Worm (Caenorhabditis elegans) whole organism, young adult: ENCODE results near the gene nlp-32.

Experiments
- B0261.1 ChIP-seq: sonication (generic microtip); optimal IDR thresholded peaks from 2 replicates; lab custom pipeline; 2016; ENCODE audit warnings: mild to moderate bottlenecking, missing genetic modification characterization, moderate library complexity, missing compliant biosample characterization
- C17E4.6 ChIP-seq: fragments of 200-800 bp; sonication (Bioruptor generic); IDR thresholded peaks from 2 replicates; pipeline ENCODE4 v1.3.6; 2022; ENCODE audit warnings: missing genetic modification reagents, missing genetic modification characterization, missing compliant biosample characterization
- F10E7.11 ChIP-seq: sonication (generic microtip); optimal IDR thresholded peaks from 2 replicates; lab custom pipeline; 2017; ENCODE audit warnings: mild to moderate bottlenecking, missing genetic modification characterization, moderate library complexity, missing compliant biosample characterization
- F22D6.2 ChIP-seq: sonication (generic microtip); optimal IDR thresholded peaks from 2 replicates; lab custom pipeline; 2016; ENCODE audit warnings: mild to moderate bottlenecking, missing genetic modification characterization, missing compliant biosample characterization
- F49E8.2 ChIP-seq: sonication (generic microtip); optimal IDR thresholded peaks from 3 replicates; lab custom pipeline; 2017; ENCODE audit warnings: missing genetic modification characterization, mild to moderate bottlenecking, missing compliant biosample characterization, antibody characterized with exemption, moderate library complexity; ENCODE audit not compliant: insufficient read depth
- F57A8.1 ChIP-seq: fragments of 200-800 bp; sonication (Bioruptor generic); optimal IDR thresholded peaks from 2 replicates; lab custom pipeline; 2018; ENCODE audit warnings: mild to moderate bottlenecking, missing genetic modification characterization, moderate library complexity, missing compliant biosample characterization
- F57C9.4 ChIP-seq: sonication (generic microtip); optimal IDR thresholded peaks from 2 replicates; lab custom pipeline; 2017; ENCODE audit warnings: mild to moderate bottlenecking, missing genetic modification characterization, missing compliant biosample characterization
- T26A5.8 ChIP-seq: sonication (generic microtip); optimal IDR thresholded peaks from 2 replicates; lab custom pipeline; 2016; ENCODE audit warnings: missing genetic modification characterization, missing compliant biosample characterization
- Y79H2A.3 ChIP-seq: fragments of 200-800 bp; sonication (Bioruptor generic); conservative IDR thresholded peaks from 2 replicates; pipeline ENCODE4 v1.3.6; 2022; ENCODE audit warnings: missing genetic modification reagents, missing genetic modification characterization, missing compliant biosample characterization
- ZK185.1 ChIP-seq: sonication (generic microtip); optimal IDR thresholded peaks from 2 replicates; lab custom pipeline; 2016; ENCODE audit warnings: mild to moderate bottlenecking, missing genetic modification characterization, missing compliant biosample characterization; ENCODE audit not compliant: poor library complexity, severe bottlenecking
- athp-1 ChIP-seq: sonication (generic microtip); optimal IDR thresholded peaks from 2 replicates; lab custom pipeline; 2017; ENCODE audit warnings: mild to moderate bottlenecking, missing genetic modification characterization, missing compliant biosample characterization
- attf-5 ChIP-seq: fragments of 200-800 bp; sonication (Bioruptor generic); optimal IDR thresholded peaks from 2 replicates; lab custom pipeline; 2018; ENCODE audit warnings: mild to moderate bottlenecking, missing genetic modification characterization, missing compliant biosample characterization
- attf-6 ChIP-seq: fragments of 200-800 bp; sonication (Bioruptor generic); IDR thresholded peaks from 2 replicates; pipeline ENCODE4 v1.3.6; 2022; ENCODE audit warnings: missing genetic modification reagents, missing genetic modification characterization, missing compliant biosample characterization
- cebp-2 ChIP-seq: fragments of 200-800 bp; sonication (Bioruptor generic); IDR thresholded peaks from 2 replicates; pipeline ENCODE4 v1.3.6; 2022; ENCODE audit warnings: missing genetic modification characterization, missing compliant biosample characterization
- ceh-100 ChIP-seq: fragments of 200-800 bp; sonication (Bioruptor generic); IDR thresholded peaks from 2 replicates; pipeline ENCODE4 v1.3.6; 2022; ENCODE audit warnings: missing genetic modification reagents, missing genetic modification characterization, missing compliant biosample characterization
- ceh-40 ChIP-seq: fragments of 200-800 bp; sonication (Bioruptor generic); IDR thresholded peaks from 2 replicates; pipeline ENCODE4 v1.3.6; 2022; ENCODE audit warnings: missing genetic modification characterization, missing compliant biosample characterization
- ceh-79 ChIP-seq: sonication (generic microtip); optimal IDR thresholded peaks from 2 replicates; lab custom pipeline; 2017; ENCODE audit warnings: mild to moderate bottlenecking, missing genetic modification characterization, missing compliant biosample characterization
- die-1 ChIP-seq: sonication (generic microtip); optimal IDR thresholded peaks from 2 replicates; lab custom pipeline; 2016; ENCODE audit warnings: missing genotype, mild to moderate bottlenecking, missing genetic modification characterization, missing compliant biosample characterization
- hmg-1.2 ChIP-seq: fragments of 200-800 bp; sonication (Bioruptor generic); IDR thresholded peaks from 2 replicates; pipeline ENCODE4 v1.3.6; 2022; ENCODE audit warnings: missing genetic modification reagents, missing genetic modification characterization, missing compliant biosample characterization
- hrde-1 ChIP-seq: sonication (generic microtip); optimal IDR thresholded peaks from 2 replicates; lab custom pipeline; 2016; ENCODE audit warnings: missing genetic modification characterization, mild to moderate bottlenecking, missing compliant biosample characterization, moderate library complexity, missing genotype, missing genetic modification reagents, borderline replicate concordance
- lag-1 ChIP-seq: fragments of 200-800 bp; sonication (Bioruptor generic); IDR thresholded peaks from 2 replicates; pipeline ENCODE4 v1.3.6; 2022; ENCODE audit warnings: missing genetic modification reagents, missing genetic modification characterization, missing compliant biosample characterization
- let-526 ChIP-seq: fragments of 200-800 bp; sonication (Bioruptor generic); IDR thresholded peaks from 2 replicates; pipeline ENCODE4 v1.3.6; 2022; ENCODE audit warnings: missing genetic modification reagents, missing genetic modification characterization, missing compliant biosample characterization
- lin-54 ChIP-seq: fragments of 200-800 bp; sonication (Bioruptor generic); optimal IDR thresholded peaks from 2 replicates; lab custom pipeline; 2018; ENCODE audit warnings: mild to moderate bottlenecking, missing genetic modification characterization, missing compliant biosample characterization
- madf-3 ChIP-seq: fragments of 200-800 bp; sonication (Bioruptor generic); IDR thresholded peaks from 2 replicates; pipeline ENCODE4 v1.3.6; 2022; ENCODE audit warnings: missing genetic modification reagents, missing genetic modification characterization, missing compliant biosample characterization
- mel-28 ChIP-seq: sonication (generic microtip); optimal IDR thresholded peaks from 2 replicates; lab custom pipeline; 2016; ENCODE audit warnings: borderline replicate concordance, mild to moderate bottlenecking, missing genetic modification characterization, missing compliant biosample characterization
- pbrm-1 ChIP-seq: fragments of 200-800 bp; sonication (Bioruptor generic); IDR thresholded peaks from 2 replicates; pipeline ENCODE4 v1.3.6; 2022; ENCODE audit warnings: missing genetic modification reagents, missing genetic modification characterization, missing compliant biosample characterization
- rec-8 ChIP-seq, 2 experiments: sonication (generic microtip); optimal IDR thresholded peaks; 2 replicates each; lab custom pipeline; 2016; ENCODE audit warnings: mild to moderate bottlenecking in 2 of 2, missing genetic modification characterization in 2 of 2, missing genetic modification reagents in 2 of 2, missing genotype in 2 of 2, missing biosample characterization in 1 of 2, missing compliant biosample characterization in 1 of 2, moderate library complexity in 1 of 2
- repo-1 ChIP-seq: sonication (generic microtip); optimal IDR thresholded peaks from 2 replicates; lab custom pipeline; 2017; ENCODE audit warnings: mild to moderate bottlenecking, missing genetic modification characterization, missing compliant biosample characterization
- rpc-1 ChIP-seq, 2 experiments: fragments of 150-350 bp in 1 of 2; sonication (generic microtip) in 1 of 2; optimal IDR thresholded peaks; 2 replicates each; lab custom pipeline; 2014 to 2018; ENCODE audit warnings: missing biosample characterization in 1 of 2, missing genetic modification characterization in 1 of 2, missing genetic modification reagents in 1 of 2, missing genotype in 1 of 2
- snpc-1.1 ChIP-seq: sonication (generic microtip); optimal IDR thresholded peaks from 2 replicates; lab custom pipeline; 2017; ENCODE audit warnings: missing genetic modification characterization, mild to moderate bottlenecking, missing compliant biosample characterization, antibody characterized with exemption, moderate library complexity, missing genotype, missing genetic modification reagents; ENCODE audit not compliant: insufficient read depth
- snpc-4 ChIP-seq, 5 experiments: fragments of 150-350 bp in 1 of 5; sonication (generic microtip) in 4 of 5; optimal IDR thresholded peaks; 2 replicates each; lab custom pipeline; 2014 to 2018; ENCODE audit warnings: missing genetic modification characterization in 5 of 5, missing biosample characterization in 3 of 5, antibody characterized with exemption in 2 of 5, mild to moderate bottlenecking in 2 of 5, missing compliant biosample characterization in 2 of 5, missing genotype in 2 of 5, moderate library complexity in 2 of 5, missing genetic modification reagents in 1 of 5
- tbp1 ChIP-seq: fragments of 200-800 bp; sonication (Bioruptor generic); optimal IDR thresholded peaks from 2 replicates; lab custom pipeline; 2018; ENCODE audit warnings: mild to moderate bottlenecking, missing genetic modification characterization, missing compliant biosample characterization
- tbx-9 ChIP-seq: sonication (generic microtip); optimal IDR thresholded peaks from 2 replicates; lab custom pipeline; 2016; ENCODE audit warnings: borderline replicate concordance, missing genetic modification characterization, inconsistent platforms, missing compliant biosample characterization
- tlf-1 ChIP-seq: fragments of 200-800 bp; sonication (Bioruptor generic); optimal IDR thresholded peaks from 2 replicates; lab custom pipeline; 2018; ENCODE audit warnings: mild to moderate bottlenecking, missing genetic modification characterization, missing compliant biosample characterization
- unc-130 ChIP-seq: sonication (generic microtip); optimal IDR thresholded peaks from 2 replicates; lab custom pipeline; 2016; ENCODE audit warnings: missing genetic modification reagents, missing genetic modification characterization, missing compliant biosample characterization
- ztf-18 ChIP-seq: sonication (generic microtip); optimal IDR thresholded peaks from 2 replicates; lab custom pipeline; 2016; ENCODE audit warnings: missing genotype, mild to moderate bottlenecking, missing genetic modification characterization, missing compliant biosample characterization
- ztf-25 ChIP-seq: fragments of 200-800 bp; sonication (Bioruptor generic); IDR thresholded peaks from 2 replicates; pipeline ENCODE4 v1.3.6; 2022; ENCODE audit warnings: missing genetic modification reagents, missing genetic modification characterization, missing compliant biosample characterization
- ztf-26 ChIP-seq: sonication (generic microtip); optimal IDR thresholded peaks from 2 replicates; lab custom pipeline; 2017; ENCODE audit warnings: missing genetic modification characterization, missing compliant biosample characterization

nlp-32 gene

DNA sequence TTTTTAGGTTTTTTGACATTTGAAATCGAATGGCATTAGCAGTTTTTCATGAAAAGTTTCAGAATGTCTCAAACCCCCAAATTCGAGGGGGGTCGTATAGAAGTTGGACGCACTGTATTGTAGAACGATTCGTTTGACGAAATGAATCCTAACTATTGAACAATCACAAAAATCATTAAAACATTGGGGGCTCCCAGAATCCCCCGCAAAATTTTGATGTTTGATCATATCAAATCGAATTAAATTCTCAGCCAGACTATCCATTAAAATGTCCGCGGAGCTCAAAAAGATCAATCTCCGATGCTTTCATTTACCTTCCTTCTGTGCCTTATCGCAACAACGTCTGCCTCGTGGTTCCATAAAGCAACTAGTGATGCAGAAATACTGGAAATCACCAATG, 2.1 kb upstream of the nlp-32 start, which contains the start of gene F30H5.5:
TSS of gene F30H5.5 (plus strand) at position 301 of the 400 bp plus-strand sequence.
- TF ChIP-seq madf-3 (GFP tag; lab: Robert Waterston, UW) (no peak), tlf-1 (GFP tag; lab: Kevin White, UChicago) (no peak), rec-8 (tag; optimal IDR thresholded peaks at IDR 0.05; lab: Kevin White, UChicago) (no peak), cebp-2 (GFP tag; lab: Robert Waterston, UW) (no peak), lin-54 (GFP tag; lab: Kevin White, UChicago) (no peak), mel-28 (tag; lab: Kevin White, UChicago) (no peak), hrde-1 (tag; lab: Kevin White, UChicago) (no peak), athp-1 (no peak), attf-5 (GFP tag; lab: Kevin White, UChicago) (no peak), C17E4.6 (GFP tag; lab: Robert Waterston, UW) (no peak), unc-130 (GFP tag; lab: Kevin White, UChicago) (no peak), F22D6.2 (tag; lab: Kevin White, UChicago) (no peak), tbp1 (GFP tag; lab: Kevin White, UChicago) (no peak), ZK185.1 (tag; lab: Kevin White, UChicago) (no peak), repo-1 (tag; lab: Kevin White, UChicago) (no peak), T26A5.8 (no peak), hmg-1.2 (GFP tag; lab: Robert Waterston, UW) (no peak)
- TF ChIP-seq, all 124 proteins: peak for 0

- no peak for TF ChIP-seq pbrm-1
- no peak for TF ChIP-seq F10E7.11 (tag; lab: Kevin White, UChicago)
- TF ChIP-seq tbx-9 (tag; lab: Kevin White, UChicago), result no peak
- TF ChIP-seq tlf-1 (GFP tag; lab: Kevin White, UChicago), result no peak
- TF ChIP-seq F57C9.4, result no peak
- TF ChIP-seq F57A8.1 (GFP tag; lab: Kevin White, UChicago), result no peak
- no peak for TF ChIP-seq unc-130 (GFP tag; lab: Kevin White, UChicago)
- no peak for TF ChIP-seq rpc-1 (optimal IDR thresholded peaks at IDR 0.05; lab: Kevin White, UChicago)
- no peak for TF ChIP-seq rpc-1 (tag; optimal IDR thresholded peaks at IDR 0.05; lab: Kevin White, UChicago)
- TF ChIP-seq repo-1 (tag; lab: Kevin White, UChicago), result no peak
- no peak for TF ChIP-seq snpc-4 (GFP tag; optimal IDR thresholded peaks at IDR 0.05; lab: Kevin White, UChicago)
- TF ChIP-seq snpc-4 (tag; optimal IDR thresholded peaks at IDR 0.05; lab: Kevin White, UChicago), result no peak
- TF ChIP-seq Y79H2A.3 (GFP tag; lab: Robert Waterston, UW), result no peak
- TF ChIP-seq ztf-25 (GFP tag; lab: Robert Waterston, UW), result no peak
- TF ChIP-seq ztf-18, result no peak
- TF ChIP-seq B0261.1 (tag; lab: Kevin White, UChicago), result no peak
Observed at ce11 chrIII:483556-483955, 2.8 kb downstream of the nlp-32 start, which contains the start of gene F10C5.3. TSS of gene F10C5.3 (plus strand) at chrIII:483868.

- no peak for TF ChIP-seq F49E8.2
- TF ChIP-seq ceh-79 (tag; lab: Kevin White, UChicago), result no peak
- no peak for TF ChIP-seq lag-1 (GFP tag; lab: Robert Waterston, UW)
- TF ChIP-seq attf-6 (GFP tag; lab: Robert Waterston, UW), result no peak
- no peak for TF ChIP-seq ceh-40 (GFP tag; lab: Robert Waterston, UW)
- no peak for TF ChIP-seq die-1 (tag; lab: Kevin White, UChicago)
- no peak for TF ChIP-seq let-526
- TF ChIP-seq ztf-26 (tag; lab: Kevin White, UChicago), result no peak
- no peak for TF ChIP-seq ceh-100 (GFP tag; lab: Robert Waterston, UW)
- TF ChIP-seq snpc-1.1 (tag; lab: Kevin White, UChicago), result no peak
- TF ChIP-seq F57A8.1 (GFP tag; lab: Kevin White, UChicago), result no peak
Observed at ce11 chrIII:482739-483138, 3.6 kb downstream of the nlp-32 start.
